Fruit fly (Drosophila melanogaster) whole organism, adult: ENCODE results near the gene jim.

Experiments used
- CG14711 ChIP-seq: fragments of 200-800 bp; sonication (Bioruptor generic); optimal IDR thresholded peaks from 2 replicates; lab custom pipeline; 2018; ENCODE audit warnings: missing biosample characterization, mild to moderate bottlenecking, missing genetic modification characterization, moderate library complexity
- CG33017 ChIP-seq: fragments of 200-800 bp; sonication (Bioruptor generic); optimal IDR thresholded peaks from 2 replicates; lab custom pipeline; 2018; ENCODE audit warnings: missing biosample characterization, mild to moderate bottlenecking, missing genetic modification characterization, moderate library complexity
- Clk ChIP-seq: fragments of 200-800 bp; sonication (Bioruptor generic); optimal IDR thresholded peaks from 2 replicates; lab custom pipeline; 2017; ENCODE audit warnings: missing biosample characterization, missing genetic modification characterization
- bab1 ChIP-seq: fragments of 200-800 bp; sonication (Bioruptor generic); optimal IDR thresholded peaks from 3 replicates; lab custom pipeline; 2019; ENCODE audit warnings: missing biosample characterization, mild to moderate bottlenecking, missing genetic modification characterization, moderate library complexity
- tj ChIP-seq: fragments of 200-800 bp; sonication (Bioruptor generic); optimal IDR thresholded peaks from 3 replicates; lab custom pipeline; 2017; ENCODE audit warnings: missing biosample characterization, mild to moderate bottlenecking, missing genetic modification characterization, moderate library complexity

- TF ChIP-seq CG14711 (tag; lab: Kevin White, UChicago) (no peak), CG33017 (tag; lab: Kevin White, UChicago) (no peak), tj (GFP tag; lab: Kevin White, UChicago) (peak; percentile 95), bab1 (GFP tag; lab: Kevin White, UChicago) (no peak), Clk (GFP tag; lab: Kevin White, UChicago) (no peak)
Observed at dm6 chr3L:22851172-22852128, 16.5 kb upstream of the jim start.
